Worm (Caenorhabditis elegans) whole organism, L4 larva: Measurements from ENCODE around the gene gcy-33.

Source experiments
- F10B5.3 ChIP-seq: sonication (generic microtip); optimal IDR thresholded peaks from 2 replicates; lab custom pipeline; 2016; ENCODE audit warnings: mild to moderate bottlenecking, missing genetic modification characterization, missing compliant biosample characterization
- F37D6.2 ChIP-seq: sonication (generic microtip); optimal IDR thresholded peaks from 2 replicates; lab custom pipeline; 2016; ENCODE audit warnings: mild to moderate bottlenecking, missing genetic modification characterization, missing compliant biosample characterization
- F44E2.7 ChIP-seq: fragments of 200-800 bp; sonication (Bioruptor generic); IDR thresholded peaks from 2 replicates; pipeline ENCODE4 v2.1.2; 2022; ENCODE audit warnings: missing genetic modification characterization, missing compliant biosample characterization
- R02D3.7 ChIP-seq: fragments of 150-350 bp; sonication (generic microtip); optimal IDR thresholded peaks from 3 replicates; lab custom pipeline; 2014; ENCODE audit warnings: missing biosample characterization, missing genetic modification characterization
- T20F7.1 ChIP-seq: fragments of 200-800 bp; sonication (Bioruptor generic); optimal IDR thresholded peaks from 2 replicates; lab custom pipeline; 2018; ENCODE audit warnings: mild to moderate bottlenecking, missing genetic modification characterization, missing compliant biosample characterization
- Y5F2A.4 ChIP-seq: fragments of 200-800 bp; sonication (Bioruptor generic); optimal IDR thresholded peaks from 2 replicates; lab custom pipeline; 2018; ENCODE audit warnings: mild to moderate bottlenecking, missing genetic modification characterization, missing compliant biosample characterization
- aha-1 ChIP-seq: fragments of 150-350 bp; peaks from one replicate; lab custom pipeline; 2014; ENCODE audit warnings: missing biosample characterization, missing genetic modification characterization
- ama-1 ChIP-seq: fragments of 150-350 bp; optimal IDR thresholded peaks from 2 replicates; lab custom pipeline; 2014; ENCODE audit warnings: inconsistent platforms, mixed read lengths
- attf-4 ChIP-seq: sonication (generic microtip); optimal IDR thresholded peaks from 3 replicates; lab custom pipeline; 2017; ENCODE audit warnings: missing biosample characterization, missing genetic modification characterization
- ceh-20 ChIP-seq: fragments of 200-800 bp; sonication (Bioruptor generic); IDR thresholded peaks from 2 replicates; pipeline ENCODE4 v1.3.6; 2022; ENCODE audit warnings: missing genetic modification reagents, missing genetic modification characterization, missing compliant biosample characterization
- ceh-44 ChIP-seq: fragments of 200-800 bp; sonication (Bioruptor generic); IDR thresholded peaks from 2 replicates; pipeline ENCODE4 v1.3.6; 2022; ENCODE audit warnings: missing genetic modification reagents, missing genetic modification characterization, missing compliant biosample characterization
- cey-2 ChIP-seq: sonication (generic microtip); optimal IDR thresholded peaks from 3 replicates; lab custom pipeline; 2017; ENCODE audit warnings: missing genetic modification characterization, mild to moderate bottlenecking, missing compliant biosample characterization, antibody characterized with exemption, borderline replicate concordance; ENCODE audit not compliant: insufficient read depth
- ctbp-1 ChIP-seq: fragments of 200-800 bp; sonication (Bioruptor generic); IDR thresholded peaks from 2 replicates; pipeline ENCODE4 v1.3.6; 2022; ENCODE audit warnings: missing genetic modification reagents, missing genetic modification characterization, missing compliant biosample characterization
- daf-16 ChIP-seq, 3 experiments: sonication (generic microtip); optimal IDR thresholded peaks; 2 replicates each; lab custom pipeline; 2016 to 2017; ENCODE audit warnings: missing genetic modification characterization in 3 of 3, missing genetic modification reagents in 3 of 3, mild to moderate bottlenecking in 2 of 3, missing compliant biosample characterization in 2 of 3, missing biosample characterization in 1 of 3, moderate library complexity in 1 of 3
- daf-8 ChIP-seq: fragments of 200-800 bp; sonication (Bioruptor generic); IDR thresholded peaks from 2 replicates; pipeline ENCODE4 v1.3.6; 2022; ENCODE audit warnings: missing genetic modification characterization, missing compliant biosample characterization
- dmd-6 ChIP-seq: fragments of 200-800 bp; sonication (Bioruptor generic); IDR thresholded peaks from 2 replicates; pipeline ENCODE4 v1.3.6; 2022; ENCODE audit warnings: missing genetic modification reagents, missing genetic modification characterization, missing compliant biosample characterization
- dmd-8 ChIP-seq: fragments of 200-800 bp; sonication (Bioruptor generic); IDR thresholded peaks from 2 replicates; pipeline ENCODE4 v1.3.6; 2022; ENCODE audit warnings: missing genetic modification characterization, missing compliant biosample characterization
- fos-1 ChIP-seq: fragments of 150-350 bp; optimal IDR thresholded peaks from 2 replicates; lab custom pipeline; 2014; ENCODE audit warnings: missing biosample characterization, missing genetic modification characterization
- hlh-11 ChIP-seq: fragments of 200-800 bp; sonication (Bioruptor generic); optimal IDR thresholded peaks from 2 replicates; lab custom pipeline; 2018; ENCODE audit warnings: mild to moderate bottlenecking, missing genetic modification characterization, missing compliant biosample characterization
- hlh-30 ChIP-seq: sonication (generic microtip); optimal IDR thresholded peaks from 2 replicates; lab custom pipeline; 2017; ENCODE audit warnings: antibody characterized with exemption, mild to moderate bottlenecking, missing genetic modification characterization, missing compliant biosample characterization; ENCODE audit not compliant: insufficient read depth
- jun-1 ChIP-seq: fragments of 150-350 bp; optimal IDR thresholded peaks from 2 replicates; lab custom pipeline; 2014; ENCODE audit warnings: missing biosample characterization, missing genetic modification reagents, missing genetic modification characterization
- lin-1 ChIP-seq: fragments of 200-800 bp; sonication (Bioruptor generic); IDR thresholded peaks from 2 replicates; pipeline ENCODE4 v1.3.6; 2022; ENCODE audit warnings: missing genetic modification reagents, missing genetic modification characterization, missing compliant biosample characterization
- lin-13 ChIP-seq: fragments of 150-350 bp; optimal IDR thresholded peaks from 2 replicates; lab custom pipeline; 2014; ENCODE audit warnings: missing biosample characterization, missing genetic modification reagents, missing genetic modification characterization
- lin-15B ChIP-seq: fragments of 150-350 bp; sonication (generic microtip); optimal IDR thresholded peaks from 3 replicates; lab custom pipeline; 2014; ENCODE audit warnings: missing biosample characterization, missing genetic modification characterization
- lin-29 ChIP-seq: fragments of 200-800 bp; sonication (Bioruptor generic); IDR thresholded peaks from 2 replicates; pipeline ENCODE4 v1.3.6; 2022; ENCODE audit warnings: missing genetic modification reagents, missing genetic modification characterization, missing compliant biosample characterization
- lir-3 ChIP-seq: sonication (generic microtip); optimal IDR thresholded peaks from 2 replicates; lab custom pipeline; 2016; ENCODE audit warnings: mild to moderate bottlenecking, missing genetic modification characterization, missing compliant biosample characterization
- lsy-2 ChIP-seq, 2 experiments: fragments of 150-350 bp in 1 of 2; sonication (generic microtip) in 1 of 2; optimal IDR thresholded peaks; 2 replicates each; lab custom pipeline; 2014 to 2017; ENCODE audit warnings: missing biosample characterization in 2 of 2, missing genetic modification characterization in 2 of 2
- madf-5 ChIP-seq, 2 experiments: fragments of 200-800 bp; sonication (Bioruptor generic); IDR thresholded peaks; 2 replicates each; pipeline ENCODE4 v1.3.6; 2022; ENCODE audit warnings: missing compliant biosample characterization in 2 of 2, missing genetic modification characterization in 2 of 2
- madf-9 ChIP-seq: fragments of 200-800 bp; sonication (Bioruptor generic); conservative IDR thresholded peaks from 2 replicates; pipeline ENCODE4 v1.3.6; 2022; ENCODE audit warnings: missing genetic modification reagents, missing genetic modification characterization, missing compliant biosample characterization
- mdt-29 ChIP-seq: fragments of 200-800 bp; sonication (Bioruptor generic); IDR thresholded peaks from 2 replicates; pipeline ENCODE4 v1.3.6; 2022; ENCODE audit warnings: missing genetic modification reagents, missing genetic modification characterization, missing compliant biosample characterization
- mep-1 ChIP-seq: fragments of 150-350 bp; sonication (generic microtip); optimal IDR thresholded peaks from 3 replicates; lab custom pipeline; 2014; ENCODE audit warnings: missing biosample characterization, missing genetic modification characterization
- nhr-111 ChIP-seq: fragments of 200-800 bp; sonication (Bioruptor generic); optimal IDR thresholded peaks from 2 replicates; lab custom pipeline; 2018; ENCODE audit warnings: mild to moderate bottlenecking, missing genetic modification characterization, missing compliant biosample characterization
- nhr-25 ChIP-seq: sonication (generic microtip); optimal IDR thresholded peaks from 2 replicates; lab custom pipeline; 2017; ENCODE audit warnings: missing genetic modification characterization, mild to moderate bottlenecking, missing compliant biosample characterization, antibody characterized with exemption, moderate library complexity, borderline replicate concordance; ENCODE audit not compliant: insufficient read depth
- nhr-41 ChIP-seq: fragments of 200-800 bp; sonication (Bioruptor generic); IDR thresholded peaks from 2 replicates; pipeline ENCODE4 v1.3.6; 2022; ENCODE audit warnings: missing genetic modification reagents, missing genetic modification characterization, missing compliant biosample characterization
- nhr-42 ChIP-seq: fragments of 200-800 bp; sonication (Bioruptor generic); IDR thresholded peaks from 2 replicates; pipeline ENCODE4 v1.3.6; 2022; ENCODE audit warnings: missing genetic modification characterization, missing compliant biosample characterization
- nhr-48 ChIP-seq: sonication (generic microtip); optimal IDR thresholded peaks from 2 replicates; lab custom pipeline; 2016; ENCODE audit warnings: mild to moderate bottlenecking, missing genetic modification characterization, missing compliant biosample characterization
- nhr-77 ChIP-seq: fragments of 150-350 bp; optimal IDR thresholded peaks from 2 replicates; lab custom pipeline; 2014; ENCODE audit warnings: missing biosample characterization, missing genetic modification characterization
- pha-4 ChIP-seq, 2 experiments: fragments of 150-350 bp in 1 of 2; fragments of 200-800 bp in 1 of 2; sonication (Bioruptor generic) in 1 of 2; IDR thresholded peaks in 1 of 2; optimal IDR thresholded peaks in 1 of 2; 2 replicates each; pipeline versions ENCODE4 v1.3.6 to Lab custom; 2014 to 2022; ENCODE audit warnings: missing genetic modification characterization in 2 of 2, missing genetic modification reagents in 2 of 2, missing biosample characterization in 1 of 2, missing compliant biosample characterization in 1 of 2
- pqm-1 ChIP-seq: sonication (generic microtip); optimal IDR thresholded peaks from 2 replicates; lab custom pipeline; 2017; ENCODE audit warnings: missing biosample characterization, missing genetic modification characterization
- rbr-2 ChIP-seq: sonication (generic microtip); optimal IDR thresholded peaks from 2 replicates; lab custom pipeline; 2016; ENCODE audit warnings: missing genotype, missing genetic modification characterization, missing compliant biosample characterization
- saeg-2 ChIP-seq: fragments of 200-800 bp; sonication (Bioruptor generic); IDR thresholded peaks from 2 replicates; pipeline ENCODE4 v1.3.6; 2022; ENCODE audit warnings: missing genetic modification reagents, missing genetic modification characterization, missing compliant biosample characterization
- sdz-12 ChIP-seq: fragments of 200-800 bp; sonication (Bioruptor generic); optimal IDR thresholded peaks from 2 replicates; lab custom pipeline; 2018; ENCODE audit warnings: mild to moderate bottlenecking, missing genetic modification characterization, missing compliant biosample characterization
- snpc-1.2 ChIP-seq: fragments of 200-800 bp; sonication (Bioruptor generic); IDR thresholded peaks from 2 replicates; pipeline ENCODE4 v1.3.6; 2022; ENCODE audit warnings: missing genetic modification reagents, missing genetic modification characterization, missing compliant biosample characterization
- tag-97 ChIP-seq: fragments of 200-800 bp; sonication (Bioruptor generic); IDR thresholded peaks from 2 replicates; pipeline ENCODE4 v1.3.6; 2022; ENCODE audit warnings: missing genetic modification characterization, missing compliant biosample characterization
- tra-1 ChIP-seq: fragments of 200-800 bp; sonication (Bioruptor generic); IDR thresholded peaks from 2 replicates; pipeline ENCODE4 v1.3.6; 2022; ENCODE audit warnings: missing genetic modification reagents, missing genetic modification characterization, missing compliant biosample characterization
- unc-62 ChIP-seq, 3 experiments: fragments of 150-350 bp in 1 of 3; sonication (generic microtip); optimal IDR thresholded peaks in 2 of 3; peaks in 1 of 3; 1 replicate in 1 of 3; 2 replicates in 2 of 3; lab custom pipeline; 2014 to 2017; ENCODE audit warnings: missing biosample characterization in 3 of 3, missing genetic modification characterization in 3 of 3, missing genetic modification reagents in 3 of 3, missing genotype in 1 of 3
- zag-1 ChIP-seq: fragments of 150-350 bp; optimal IDR thresholded peaks from 2 replicates; lab custom pipeline; 2014; ENCODE audit warnings: missing biosample characterization, missing genetic modification characterization
- zfp-2 ChIP-seq: sonication (generic microtip); optimal IDR thresholded peaks from 2 replicates; lab custom pipeline; 2016; ENCODE audit warnings: mild to moderate bottlenecking, missing genetic modification characterization, missing compliant biosample characterization
- zfp-3 ChIP-seq: fragments of 200-800 bp; sonication (Bioruptor generic); conservative IDR thresholded peaks from 2 replicates; pipeline ENCODE4 v1.3.6; 2022; ENCODE audit warnings: missing genetic modification reagents, missing genetic modification characterization, missing compliant biosample characterization
- ztf-7 ChIP-seq: fragments of 150-350 bp; optimal IDR thresholded peaks from 2 replicates; lab custom pipeline; 2014; ENCODE audit warnings: missing biosample characterization, missing genetic modification characterization

The gcy-33 gene

ce11 chrV:11976734-11977133 lies 24.9 kb downstream of the gcy-33 start (continued):
- TF ChIP-seq madf-5 (GFP tag; IDR thresholded peaks at IDR 0.05; lab: Robert Waterston, UW) (no peak), Y5F2A.4 (GFP tag; lab: Kevin White, UChicago) (no peak), zag-1 (tag; lab: Kevin White, UChicago) (no peak), pqm-1 (tag; lab: Kevin White, UChicago) (peak; percentile 34), attf-4 (tag; lab: Kevin White, UChicago) (no peak), tag-97 (GFP tag; lab: Robert Waterston, UW) (no peak), madf-9 (GFP tag; lab: Robert Waterston, UW) (no peak), jun-1 (tag; lab: Kevin White, UChicago) (no peak), nhr-42 (no peak), ctbp-1 (GFP tag; lab: Robert Waterston, UW) (no peak), ceh-20 (GFP tag; lab: Robert Waterston, UW) (no peak), daf-8 (no peak), rbr-2 (tag; lab: Kevin White, UChicago) (no peak), aha-1 (no peak), daf-16 (GFP tag; optimal IDR thresholded peaks at IDR 0.05; lab: Kevin White, UChicago) (no peak), daf-16 (tag; optimal IDR thresholded peaks at IDR 0.05; lab: Kevin White, UChicago) (peak; percentile 39), cey-2 (tag; lab: Kevin White, UChicago) (no peak), lsy-2 (tag; optimal IDR thresholded peaks at IDR 0.05; lab: Kevin White, UChicago) (peak in 1 of 2 experiments; percentile 21), ceh-44 (GFP tag; lab: Robert Waterston, UW) (no peak), zfp-2 (no peak), fos-1 (tag; lab: Kevin White, UChicago) (no peak), nhr-77 (peak; percentile 86), mdt-29 (GFP tag; lab: Robert Waterston, UW) (no peak), saeg-2 (GFP tag; lab: Robert Waterston, UW) (no peak), T20F7.1 (GFP tag; lab: Kevin White, UChicago) (peak; percentile 56), dmd-6 (GFP tag; lab: Robert Waterston, UW) (peak; percentile 80), nhr-41 (GFP tag; lab: Robert Waterston, UW) (no peak), F10B5.3 (no peak), nhr-25 (no peak), mep-1 (tag; lab: Kevin White, UChicago) (no peak), lin-1 (GFP tag; lab: Robert Waterston, UW) (0 out of 2 replicates have a peak, but pooled peaks have one; percentile 13), ztf-7 (tag; lab: Kevin White, UChicago) (no peak), tra-1 (GFP tag; lab: Robert Waterston, UW) (0 out of 2 replicates have a peak, but pooled peaks have one; percentile 46), zfp-3 (GFP tag; lab: Robert Waterston, UW) (0 out of 2 replicates have a peak, but pooled peaks have one; percentile 9), F44E2.7 (GFP tag; lab: Robert Waterston, UW) (no peak), R02D3.7 (tag; lab: Kevin White, UChicago) (no peak), hlh-11 (peak; percentile 49), snpc-1.2 (GFP tag; lab: Robert Waterston, UW) (no peak)

ce11 chrV:11975233-11975632 lies 26.4 kb downstream of the gcy-33 start, which contains the start of gene cpr-1:
cpr-1 (plus strand) TSS chrV:11975551.
- TF ChIP-seq hlh-30 (tag; lab: Kevin White, UChicago) (peak; percentile 12), lin-15B (tag; lab: Kevin White, UChicago) (no peak), lir-3 (no peak), nhr-111 (GFP tag; lab: Kevin White, UChicago) (no peak), lin-29 (GFP tag; lab: Robert Waterston, UW) (no peak), ceh-20 (GFP tag; lab: Robert Waterston, UW) (no peak), daf-16 (GFP tag; optimal IDR thresholded peaks at IDR 0.05; lab: Kevin White, UChicago) (no peak), daf-16 (tag; optimal IDR thresholded peaks at IDR 0.05; lab: Kevin White, UChicago) (peak; percentile 42), lin-13 (GFP tag; lab: Kevin White, UChicago) (no peak), sdz-12 (GFP tag; lab: Kevin White, UChicago) (no peak), dmd-8 (no peak), nhr-48 (tag; lab: Kevin White, UChicago) (peak; percentile 69), pha-4 (GFP tag; IDR thresholded peaks at IDR 0.05; lab: Robert Waterston, UW) (no peak), pha-4 (tag; optimal IDR thresholded peaks at IDR 0.05; lab: Kevin White, UChicago) (no peak), unc-62 (GFP tag; optimal IDR thresholded peaks at IDR 0.05 in 1 of 2; lab: Kevin White, UChicago) (peak in 1 of 2 experiments; percentile 75), unc-62 (tag; optimal IDR thresholded peaks at IDR 0.05; lab: Kevin White, UChicago) (no peak), F37D6.2 (tag; lab: Kevin White, UChicago) (no peak), ama-1 (lab: Kevin White, UChicago) (no peak), T20F7.1 (GFP tag; lab: Kevin White, UChicago) (peak; percentile 22)
